Fruit fly (Drosophila melanogaster): ENCODE measurements around the gene sro.
A peak's percentile ranks its signal among the peaks of the same experiment; 100 is the strongest.

dm6 chr3R:29765267-29766095 lies 28.9 kb upstream of the sro start, which contains the start of gene kay:
- TF ChIP-seq Mnt (GFP tag; optimal IDR thresholded peaks at IDR 0.05), result no peak
- no peak for TF ChIP-seq cnc (optimal IDR thresholded peaks at IDR 0.05)
- no peak for TF ChIP-seq CG14711 (tag; optimal IDR thresholded peaks at IDR 0.05)
- TF ChIP-seq toe (GFP tag; optimal IDR thresholded peaks at IDR 0.05), result no peak
- TF ChIP-seq CG1620 (GFP tag; optimal IDR thresholded peaks at IDR 0.05), result no peak
- TF ChIP-seq CG33017 (tag; optimal IDR thresholded peaks at IDR 0.05), result no peak
- no peak for TF ChIP-seq CG5204 (GFP tag; optimal IDR thresholded peaks at IDR 0.05)
- peak; percentile 60 for TF ChIP-seq CG12768 (GFP tag; optimal IDR thresholded peaks at IDR 0.05)

Data from whole organism, adult.